Worm (Caenorhabditis elegans): ENCODE results near the gene gspd-1.

The gspd-1 gene

ce11 chrIV:11363806-11364562 is 46.8 kb downstream of the gspd-1 start (continued):
- TF ChIP-seq nhr-11 (tag; optimal IDR thresholded peaks at IDR 0.05) (no peak), ama-1 (optimal IDR thresholded peaks at IDR 0.05) (no peak), lin-13 (GFP tag; optimal IDR thresholded peaks at IDR 0.05) (no peak), nhr-23 (tag; optimal IDR thresholded peaks at IDR 0.05) (no peak), sma-9 (GFP tag; optimal IDR thresholded peaks at IDR 0.05) (no peak), sma-9 (tag; optimal IDR thresholded peaks at IDR 0.05) (no peak), ZK546.5 (tag; optimal IDR thresholded peaks at IDR 0.05) (no peak), unc-62 (GFP tag; optimal IDR thresholded peaks at IDR 0.05) (no peak), ceh-16 (tag; optimal IDR thresholded peaks at IDR 0.05) (no peak), fos-1 (tag; optimal IDR thresholded peaks at IDR 0.05) (peak; percentile 40), nhr-77 (tag; optimal IDR thresholded peaks at IDR 0.05) (no peak), peb-1 (tag; optimal IDR thresholded peaks at IDR 0.05) (no peak), gmeb-1 (tag; optimal IDR thresholded peaks at IDR 0.05) (no peak), elt-1 (tag; optimal IDR thresholded peaks at IDR 0.05) (no peak), nhr-25 (tag; optimal IDR thresholded peaks at IDR 0.05) (no peak), nhr-129 (tag; optimal IDR thresholded peaks at IDR 0.05) (peak; percentile 29), zag-1 (tag; optimal IDR thresholded peaks at IDR 0.05) (no peak), sem-4 (tag; optimal IDR thresholded peaks at IDR 0.05) (no peak), nhr-6 (tag; optimal IDR thresholded peaks at IDR 0.05) (no peak), sma-3 (GFP tag; optimal IDR thresholded peaks at IDR 0.05) (no peak), mbf-1 (tag; optimal IDR thresholded peaks at IDR 0.05) (no peak), mdl-1 (tag; optimal IDR thresholded peaks at IDR 0.05) (no peak)

Measured in whole organism, L2 larva.